Worm (Caenorhabditis elegans): Measurements from ENCODE around the gene eff-1.

ce11 chrII:8333643-8334042 is 12.8 kb upstream of the eff-1 start, which contains the start of gene C26D10.7:
- TF ChIP-seq tbx-2 (tag; optimal IDR thresholded peaks at IDR 0.05): no peak
- TF ChIP-seq blmp-1 (tag; optimal IDR thresholded peaks at IDR 0.05): no peak
- no peak for TF ChIP-seq unc-130 (tag; optimal IDR thresholded peaks at IDR 0.05)
- no peak for TF ChIP-seq jun-1 (tag; optimal IDR thresholded peaks at IDR 0.05)
- no peak for TF ChIP-seq fos-1 (tag; optimal IDR thresholded peaks at IDR 0.05)
- no peak for TF ChIP-seq nhr-90 (tag; optimal IDR thresholded peaks at IDR 0.05; ENCODE audit: poor library complexity)

Measured in whole organism, L1 larva.